Fruit fly (Drosophila melanogaster) whole organism, wandering third instar larva: ENCODE measurements around the gene CG11322.

ENCODE experiments used
- Abd-B ChIP-seq: fragments of >200 bp; optimal IDR thresholded peaks from 2 replicates; lab custom pipeline; 2017; ENCODE audit warnings: missing biosample characterization, missing genetic modification characterization
- CG32264 ChIP-seq: fragments of 200-800 bp; sonication (Bioruptor generic); optimal IDR thresholded peaks from 2 replicates; lab custom pipeline; 2016; ENCODE audit warnings: missing biosample characterization, missing genetic modification characterization
- CG9705 ChIP-seq: fragments of 200-800 bp; sonication (Bioruptor generic); optimal IDR thresholded peaks from 2 replicates; lab custom pipeline; 2018; ENCODE audit warnings: missing biosample characterization, mild to moderate bottlenecking, missing genetic modification characterization
- CrebA ChIP-seq: fragments of 200-800 bp; sonication (Bioruptor generic); optimal IDR thresholded peaks from 2 replicates; lab custom pipeline; 2016; ENCODE audit warnings: missing biosample characterization, mild to moderate bottlenecking, missing genetic modification characterization, borderline replicate concordance
- Dfd ChIP-seq: fragments of >200 bp; optimal IDR thresholded peaks from 2 replicates; lab custom pipeline; 2017; ENCODE audit warnings: missing biosample characterization, missing genetic modification characterization
- Dif ChIP-seq: fragments of 200-275, 200-300 bp; sonication (Bioruptor generic); optimal IDR thresholded peaks from 2 replicates; lab custom pipeline; 2018; ENCODE audit warnings: missing biosample characterization, missing genetic modification characterization; ENCODE audit not compliant: partially characterized antibody
- GATAd ChIP-seq: sonication (Bioruptor generic); optimal IDR thresholded peaks from 2 replicates; lab custom pipeline; 2016; ENCODE audit warnings: missing biosample characterization, missing genetic modification characterization
- HLH106 ChIP-seq: fragments of 200-800 bp; optimal IDR thresholded peaks from 3 replicates; lab custom pipeline; 2019; ENCODE audit warnings: missing biosample characterization, mild to moderate bottlenecking, missing genetic modification characterization, moderate library complexity
- Hnf4 ChIP-seq: fragments of 200-800 bp; sonication (Bioruptor generic); optimal IDR thresholded peaks from 2 replicates; lab custom pipeline; 2016; ENCODE audit warnings: missing biosample characterization, mild to moderate bottlenecking, missing genetic modification characterization
- Hr78 ChIP-seq: fragments of >200 bp; optimal IDR thresholded peaks from 2 replicates; lab custom pipeline; 2017; ENCODE audit warnings: missing biosample characterization, missing genetic modification characterization
- Hr83 ChIP-seq: fragments of 200-300 bp; sonication (Bioruptor generic); optimal IDR thresholded peaks from 2 replicates; lab custom pipeline; 2016; ENCODE audit warnings: missing biosample characterization, mild to moderate bottlenecking, missing genetic modification characterization, moderate library complexity; ENCODE audit not compliant: poor library complexity, severe bottlenecking
- Jra ChIP-seq: sonication (Bioruptor generic); optimal IDR thresholded peaks from 2 replicates; lab custom pipeline; 2016; ENCODE audit warnings: missing biosample characterization, missing genetic modification characterization
- Mio ChIP-seq: sonication (Bioruptor generic); optimal IDR thresholded peaks from 2 replicates; lab custom pipeline; 2016; ENCODE audit warnings: missing biosample characterization, missing genetic modification characterization
- Myc ChIP-seq: fragments of >200 bp; optimal IDR thresholded peaks from 2 replicates; lab custom pipeline; 2017
- N ChIP-seq: fragments of >200 bp; optimal IDR thresholded peaks from 2 replicates; lab custom pipeline; 2018; ENCODE audit warnings: missing biosample characterization, missing external identifiers, missing genetic modification characterization
- OdsH ChIP-seq: fragments of 200-800 bp; sonication (Bioruptor generic); optimal IDR thresholded peaks from 2 replicates; lab custom pipeline; 2016; ENCODE audit warnings: missing biosample characterization, mild to moderate bottlenecking, missing genetic modification characterization
- Rel ChIP-seq, 2 experiments: fragments of 200-800 bp; sonication (Bioruptor generic) in 1 of 2; optimal IDR thresholded peaks; 2 replicates in 1 of 2; 3 replicates in 1 of 2; lab custom pipeline; 2016 to 2019; ENCODE audit warnings: mild to moderate bottlenecking in 2 of 2, missing biosample characterization in 2 of 2, missing genetic modification characterization in 2 of 2, moderate library complexity in 1 of 2
- Sp1 ChIP-seq: fragments of 200-800 bp; sonication (Bioruptor generic); optimal IDR thresholded peaks from 3 replicates; lab custom pipeline; 2019; ENCODE audit warnings: missing biosample characterization, mild to moderate bottlenecking, missing genetic modification characterization, moderate library complexity
- Vsx2 ChIP-seq: fragments of 200-300, 225-300 bp; sonication (Bioruptor generic); optimal IDR thresholded peaks from 2 replicates; lab custom pipeline; 2018; ENCODE audit warnings: missing biosample characterization, missing genetic modification characterization; ENCODE audit not compliant: partially characterized antibody
- br ChIP-seq: fragments of 200-800 bp; sonication (Bioruptor generic); optimal IDR thresholded peaks from 2 replicates; lab custom pipeline; 2016; ENCODE audit warnings: missing biosample characterization, missing genetic modification characterization
- brk ChIP-seq: fragments of 200-800 bp; sonication (Bioruptor generic); optimal IDR thresholded peaks from 2 replicates; lab custom pipeline; 2016; ENCODE audit warnings: missing biosample characterization, mild to moderate bottlenecking, missing genetic modification characterization
- dl ChIP-seq, 2 experiments: fragments of 175-275, 200-275 bp in 1 of 2; fragments of 200-275 bp in 1 of 2; sonication (Bioruptor generic); optimal IDR thresholded peaks; lab custom pipeline; 2018; ENCODE audit warnings: mild to moderate bottlenecking in 2 of 2, missing biosample characterization in 2 of 2, missing genetic modification characterization in 2 of 2, moderate library complexity in 2 of 2; ENCODE audit not compliant: partially characterized antibody in 2 of 2, insufficient read depth in 1 of 2
- dmrt93B ChIP-seq: fragments of 200-800 bp; sonication (Bioruptor generic); optimal IDR thresholded peaks from 2 replicates; lab custom pipeline; 2018; ENCODE audit warnings: missing biosample characterization, mild to moderate bottlenecking, missing genetic modification characterization
- dsf ChIP-seq: sonication (Bioruptor generic); optimal IDR thresholded peaks from 2 replicates; lab custom pipeline; 2016; ENCODE audit warnings: missing biosample characterization, missing genetic modification characterization, borderline replicate concordance
- ey ChIP-seq: fragments of 200-800 bp; sonication (Bioruptor generic); optimal IDR thresholded peaks from 2 replicates; lab custom pipeline; 2016; ENCODE audit warnings: missing biosample characterization, missing genetic modification characterization
- foxo ChIP-seq, 2 experiments: fragments of 200-800 bp; sonication (Bioruptor generic); optimal IDR thresholded peaks; 2 replicates in 1 of 2; 3 replicates in 1 of 2; lab custom pipeline; 2016 to 2017; ENCODE audit warnings: missing biosample characterization in 2 of 2, missing genetic modification characterization in 2 of 2
- fru ChIP-seq: fragments of 200-800 bp; sonication (Bioruptor generic); optimal IDR thresholded peaks from 3 replicates; lab custom pipeline; 2016; ENCODE audit warnings: missing biosample characterization, mild to moderate bottlenecking, missing genetic modification characterization
- h ChIP-seq: fragments of 200-800 bp; sonication (Bioruptor generic); optimal IDR thresholded peaks from 3 replicates; lab custom pipeline; 2016; ENCODE audit warnings: missing biosample characterization, mild to moderate bottlenecking, missing genetic modification characterization
- jim ChIP-seq: fragments of 175-275, 200-325 bp; sonication (Bioruptor generic); optimal IDR thresholded peaks from 2 replicates; lab custom pipeline; 2016; ENCODE audit warnings: missing biosample characterization, mild to moderate bottlenecking, missing genetic modification characterization
- lola ChIP-seq: fragments of >200 bp; optimal IDR thresholded peaks from 2 replicates; lab custom pipeline; 2017; ENCODE audit warnings: missing biosample characterization, missing genetic modification characterization
- pan ChIP-seq: fragments of >200 bp; optimal IDR thresholded peaks from 2 replicates; lab custom pipeline; 2017
- psq ChIP-seq: fragments of 200-800 bp; sonication (Bioruptor generic); optimal IDR thresholded peaks from 3 replicates; lab custom pipeline; 2017; ENCODE audit warnings: missing biosample characterization, mild to moderate bottlenecking, missing genetic modification characterization, moderate library complexity
- rgr ChIP-seq: fragments of 200-800 bp; sonication (Bioruptor generic); optimal IDR thresholded peaks from 3 replicates; lab custom pipeline; 2016; ENCODE audit warnings: missing biosample characterization, mild to moderate bottlenecking, missing genetic modification characterization
- sage ChIP-seq: fragments of 200-800 bp; sonication (Bioruptor generic); optimal IDR thresholded peaks from 2 replicates; lab custom pipeline; 2016; ENCODE audit warnings: missing biosample characterization, mild to moderate bottlenecking, missing genetic modification characterization
- sv ChIP-seq: fragments of 200-800 bp; sonication (Bioruptor generic); optimal IDR thresholded peaks from 3 replicates; lab custom pipeline; 2016; ENCODE audit warnings: missing biosample characterization, missing genetic modification characterization
- tai ChIP-seq: sonication (Bioruptor generic); optimal IDR thresholded peaks from 2 replicates; lab custom pipeline; 2016; ENCODE audit warnings: missing biosample characterization, missing genetic modification characterization
- usp ChIP-seq: fragments of >200 bp; optimal IDR thresholded peaks from 2 replicates; lab custom pipeline; 2017; ENCODE audit warnings: missing biosample characterization, missing genetic modification characterization
- woc ChIP-seq: sonication (Bioruptor generic); optimal IDR thresholded peaks from 2 replicates; lab custom pipeline; 2016; ENCODE audit warnings: missing biosample characterization, mild to moderate bottlenecking, missing genetic modification characterization

Gene CG11322

DNA sequence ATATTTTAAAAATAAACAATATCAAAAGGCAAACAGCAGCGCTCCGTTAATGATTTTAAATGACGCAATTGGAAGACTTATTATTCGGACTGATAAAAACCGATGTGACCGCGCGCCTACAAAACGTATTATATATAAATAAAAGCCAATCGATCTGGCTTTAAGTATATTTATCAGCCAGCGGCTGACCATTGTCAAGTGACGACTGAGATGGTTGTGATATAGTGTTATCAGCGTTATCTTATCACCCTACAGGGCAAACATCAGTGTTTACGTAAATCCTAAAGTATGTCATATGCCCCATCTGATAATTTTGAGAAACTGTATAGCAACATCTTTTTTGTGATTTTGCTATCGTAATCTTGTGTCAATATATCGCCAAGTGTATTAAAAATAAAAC lies 29.9 kb upstream of the CG11322 start:
- peak; percentile 3 for TF ChIP-seq h
- no peak for TF ChIP-seq GATAd (GFP tag; lab: Kevin White, UChicago)
- no peak for TF ChIP-seq foxo (GFP tag; optimal IDR thresholded peaks at IDR 0.05; lab: Kevin White, UChicago)
- TF ChIP-seq CrebA, result peak; percentile 47
- TF ChIP-seq Jra (GFP tag; lab: Kevin White, UChicago), result no peak
- TF ChIP-seq Hnf4 (GFP tag; lab: Kevin White, UChicago), result no peak
- TF ChIP-seq Myc, result no peak
- no peak for TF ChIP-seq br
- peak; percentile 43 for TF ChIP-seq sage (GFP tag; lab: Kevin White, UChicago)
- TF ChIP-seq CG32264 (GFP tag; lab: Kevin White, UChicago), result no peak
- no peak for TF ChIP-seq dmrt93B (GFP tag; lab: Kevin White, UChicago)

DNA sequence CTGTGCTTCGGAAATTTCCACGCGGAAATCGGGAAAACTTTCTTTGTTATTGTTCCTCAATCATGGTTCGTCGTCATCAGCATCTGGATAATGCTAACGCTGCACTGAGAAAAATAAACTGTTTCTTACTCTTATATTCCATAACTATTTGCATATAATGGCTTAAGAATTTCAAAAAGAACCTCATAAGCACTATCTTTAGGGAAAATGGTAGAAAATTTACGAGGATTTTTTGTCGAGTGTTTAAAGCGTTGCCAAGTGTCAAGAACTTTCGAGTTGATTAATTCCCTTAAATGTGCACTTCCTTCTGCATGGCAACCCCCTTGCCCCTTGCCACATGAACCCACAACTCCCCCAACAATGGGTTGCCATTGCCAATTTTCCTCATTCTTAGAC lies 28.5 kb upstream of the CG11322 start:
- TF ChIP-seq Hr78 (GFP tag; lab: Kevin White, UChicago) (no peak), CG32264 (GFP tag; lab: Kevin White, UChicago) (no peak), jim (GFP tag; lab: Kevin White, UChicago) (no peak), sv (GFP tag; lab: Kevin White, UChicago) (peak; percentile 29), dsf (GFP tag; lab: Kevin White, UChicago) (no peak), lola (GFP tag; lab: Kevin White, UChicago) (peak; percentile 33), brk (GFP tag; lab: Kevin White, UChicago) (peak; percentile 37)

DNA sequence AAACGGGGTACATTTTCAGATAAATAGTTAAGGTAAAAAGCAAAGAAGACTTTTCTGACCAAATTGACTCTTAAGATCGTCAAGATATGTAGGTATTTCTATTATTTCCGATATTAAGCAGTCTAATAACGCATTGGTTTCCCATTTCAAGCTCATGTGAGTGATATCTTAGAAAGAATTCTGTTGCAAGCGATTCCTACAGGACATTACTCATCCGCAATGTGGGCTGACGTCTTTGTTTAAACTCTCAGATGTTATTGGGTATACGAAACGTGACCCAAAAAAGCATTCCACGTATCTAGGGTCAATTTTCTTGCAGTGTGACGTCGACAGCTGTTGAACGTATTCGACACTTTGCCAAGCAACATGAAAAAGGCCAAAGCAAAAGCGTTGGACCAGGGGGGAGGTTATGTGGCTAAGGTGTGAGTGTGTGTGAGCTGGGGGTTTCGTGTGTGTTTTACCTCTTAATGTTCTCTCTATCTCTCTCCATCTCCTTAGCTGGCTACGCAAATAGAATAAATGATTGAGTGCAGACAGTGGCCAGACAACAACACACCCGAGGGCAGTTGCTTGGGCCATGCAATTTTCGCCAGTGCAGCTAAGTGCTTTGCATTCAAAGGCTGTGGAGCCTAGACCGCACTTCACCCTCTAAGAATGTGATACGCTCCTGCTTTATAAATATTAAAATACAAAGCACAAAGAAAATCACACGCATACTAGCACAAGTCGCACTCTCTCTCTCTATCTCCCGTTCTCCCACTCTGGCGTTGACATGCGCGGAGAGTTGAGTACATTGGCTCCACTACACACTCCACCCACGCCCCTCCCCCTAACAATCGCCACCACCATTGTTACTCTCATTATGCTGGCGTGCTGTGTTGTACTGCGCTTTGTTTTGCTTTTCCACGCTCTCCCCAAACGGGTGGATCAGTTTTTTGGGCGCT lies 27.9 kb upstream of the CG11322 start:
- TF ChIP-seq h (peak; percentile 91), Hr78 (GFP tag; lab: Kevin White, UChicago) (no peak), dsf (GFP tag; lab: Kevin White, UChicago) (peak; percentile 63), N (GFP tag; lab: Kevin White, UChicago) (peak; percentile 70), CG32264 (GFP tag; lab: Kevin White, UChicago) (peak; percentile 73), GATAd (GFP tag; lab: Kevin White, UChicago) (peak; percentile 56), psq (peak; percentile 89), tai (GFP tag; lab: Kevin White, UChicago) (peak; percentile 89), br (peak; percentile 92), rgr (GFP tag; lab: Kevin White, UChicago) (peak; percentile 89), Sp1 (GFP tag; lab: Kevin White, UChicago) (peak; percentile 95), OdsH (GFP tag; lab: Kevin White, UChicago) (peak; percentile 91), Dif (GFP tag; lab: Kevin White, UChicago) (peak; percentile 91), woc (GFP tag; lab: Kevin White, UChicago) (peak; percentile 95), dl (GFP tag; optimal IDR thresholded peaks at IDR 0.05; lab: Kevin White, UChicago; ENCODE audit: insufficient read depth in 1 of 2, partially characterized antibody in 2 of 2) (peak; percentile 88 to 91), Dfd (no peak), sage (GFP tag; lab: Kevin White, UChicago) (no peak), Rel (GFP tag; optimal IDR thresholded peaks at IDR 0.05; lab: Kevin White, UChicago) (no peak), Rel (tag; optimal IDR thresholded peaks at IDR 0.05; lab: Kevin White, UChicago) (peak; percentile 89), dmrt93B (GFP tag; lab: Kevin White, UChicago) (peak; percentile 93), pan (lab: Kevin White, UChicago) (no peak), sv (GFP tag; lab: Kevin White, UChicago) (peak; percentile 95), Myc (no peak), brk (GFP tag; lab: Kevin White, UChicago) (peak; percentile 69), Vsx2 (GFP tag; lab: Kevin White, UChicago) (peak; percentile 92), CrebA (peak; percentile 42), Hr83 (GFP tag; lab: Kevin White, UChicago) (peak; percentile 67), Jra (GFP tag; lab: Kevin White, UChicago) (peak; percentile 78), Hnf4 (GFP tag; lab: Kevin White, UChicago) (peak; percentile 82), jim (GFP tag; lab: Kevin White, UChicago) (peak; percentile 76), CG9705 (GFP tag; lab: Kevin White, UChicago) (peak; percentile 89), HLH106 (tag; lab: Kevin White, UChicago) (peak; percentile 94), ey (GFP tag; lab: Kevin White, UChicago) (peak; percentile 94), usp (GFP tag; lab: Kevin White, UChicago) (no peak), Abd-B (no peak), foxo (GFP tag; optimal IDR thresholded peaks at IDR 0.05; lab: Kevin White, UChicago) (peak; percentile 50 to 92), Mio (peak; percentile 1), fru (GFP tag; lab: Kevin White, UChicago) (peak; percentile 92), lola (GFP tag; lab: Kevin White, UChicago) (no peak)
- TF ChIP-seq, all 38 proteins: peak for 30
